Worm (Caenorhabditis elegans) whole organism, L2 larva: ENCODE data around the gene hlh-29.

ENCODE experiments used
- ama-1 ChIP-seq: fragments of 150-350 bp; optimal IDR thresholded peaks from 2 replicates; lab custom pipeline; 2018; ENCODE audit warnings: inconsistent platforms
- blmp-1 ChIP-seq: sonication (generic microtip); optimal IDR thresholded peaks from 2 replicates; lab custom pipeline; 2017; ENCODE audit warnings: missing genetic modification characterization, mild to moderate bottlenecking, missing compliant biosample characterization, antibody characterized with exemption, moderate library complexity; ENCODE audit not compliant: insufficient read depth
- fos-1 ChIP-seq: fragments of 150-350 bp; optimal IDR thresholded peaks from 2 replicates; lab custom pipeline; 2014; ENCODE audit warnings: missing biosample characterization, missing genetic modification characterization
- gmeb-1 ChIP-seq: fragments of 150-350 bp; optimal IDR thresholded peaks from 2 replicates; lab custom pipeline; 2014; ENCODE audit warnings: missing biosample characterization, missing genetic modification characterization
- mab-5 ChIP-seq: fragments of 150-350 bp; optimal IDR thresholded peaks from 2 replicates; lab custom pipeline; 2014; ENCODE audit warnings: missing biosample characterization, missing genetic modification characterization
- nhr-129 ChIP-seq: fragments of 150-350 bp; optimal IDR thresholded peaks from 2 replicates; lab custom pipeline; 2014; ENCODE audit warnings: missing biosample characterization, missing genetic modification characterization
- nhr-23 ChIP-seq: fragments of 150-350 bp; optimal IDR thresholded peaks from 2 replicates; lab custom pipeline; 2014; ENCODE audit warnings: missing biosample characterization, missing genetic modification reagents, missing genetic modification characterization
- nhr-237 ChIP-seq: fragments of 150-350 bp; optimal IDR thresholded peaks from 2 replicates; lab custom pipeline; 2014; ENCODE audit warnings: missing biosample characterization, missing genetic modification characterization
- nhr-25 ChIP-seq: fragments of 150-350 bp; sonication (generic microtip); optimal IDR thresholded peaks from 3 replicates; lab custom pipeline; 2014; ENCODE audit warnings: missing biosample characterization, missing genetic modification characterization
- nhr-77 ChIP-seq: fragments of 150-350 bp; optimal IDR thresholded peaks from 2 replicates; lab custom pipeline; 2014; ENCODE audit warnings: missing biosample characterization, missing genetic modification characterization
- unc-55 ChIP-seq: fragments of 150-350 bp; sonication (generic microtip); optimal IDR thresholded peaks from 3 replicates; lab custom pipeline; 2014; ENCODE audit warnings: missing biosample characterization, missing genetic modification reagents, missing genetic modification characterization
- unc-62 ChIP-seq: fragments of 150-350 bp; optimal IDR thresholded peaks from 2 replicates; lab custom pipeline; 2014; ENCODE audit warnings: missing biosample characterization, missing genetic modification reagents, missing genetic modification characterization

- TF ChIP-seq mab-5 (tag; lab: Kevin White, UChicago): no peak
- TF ChIP-seq nhr-23 (tag; lab: Kevin White, UChicago): no peak
- TF ChIP-seq ama-1 (lab: Kevin White, UChicago): no peak
- TF ChIP-seq fos-1 (tag; lab: Kevin White, UChicago): peak; percentile 37
- no peak for TF ChIP-seq nhr-77 (tag; lab: Kevin White, UChicago)
- no peak for TF ChIP-seq unc-55 (GFP tag; lab: Kevin White, UChicago)
- TF ChIP-seq unc-62: no peak
- TF ChIP-seq nhr-237 (tag; lab: Kevin White, UChicago): no peak
- TF ChIP-seq nhr-129 (tag; lab: Kevin White, UChicago): no peak
- peak; percentile 29 for TF ChIP-seq nhr-25 (tag; lab: Kevin White, UChicago)
- TF ChIP-seq gmeb-1 (tag; lab: Kevin White, UChicago): no peak
- no peak for TF ChIP-seq blmp-1 (tag; lab: Kevin White, UChicago)
These were observed 37.9 kb downstream of the hlh-29 start for ce11 chrX:17510523-17510922.
